ENCODE assay signal across 2 fruit fly cellular contexts in genomic region chr3L:8044867-8045362, dm6.
TF ChIP-seq lines count a peak whose summit lies in the region.

No protein-coding gene starts in this region.

- no peak for TF ChIP-seq CTCF in whole organism, embryonic (GFP tag; optimal IDR thresholded peaks at IDR 0.05; lab: Kevin White, UChicago)

TF ChIP-seq in whole organism, embryonic, 481 proteins besides CTCF, POLR2A, EP300 and RAD21:
- TF ChIP-seq Xrp1 (GFP tag; IDR thresholded peaks at IDR 0.05; lab: Robert Waterston, UW), result no peak
- TF ChIP-seq Ets65A (GFP tag; lab: Kevin White, UChicago), result peak; percentile 54
- 0 out of 3 replicates have a peak, but pooled peaks have one; percentile 20 for TF ChIP-seq so (GFP tag; IDR thresholded peaks at IDR 0.05; lab: Robert Waterston, UW)

TF ChIP-seq in whole organism, prepupa, 60 proteins besides CTCF, POLR2A, EP300 and RAD21:
- TF ChIP-seq CG15336 (GFP tag; IDR thresholded peaks at IDR 0.05; lab: Robert Waterston, UW) (peak; percentile 32; the same call in 1 of the 2 replicates), CG11902 (GFP tag; optimal IDR thresholded peaks at IDR 0.05; lab: Kevin White, UChicago) (no peak), Eip78C (GFP tag; lab: Kevin White, UChicago) (peak; percentile 31), CG6276 (GFP tag; optimal IDR thresholded peaks at IDR 0.05; lab: Kevin White, UChicago) (peak; percentile 60), dsx (GFP tag; optimal IDR thresholded peaks at IDR 0.05; lab: Kevin White, UChicago; ENCODE audit: poor library complexity, severe bottlenecking) (peak; percentile 90), CG8119 (GFP tag; IDR thresholded peaks at IDR 0.05; lab: Robert Waterston, UW) (peak; percentile 68; the same call in 2 of the 3 replicates), Met (GFP tag; optimal IDR thresholded peaks at IDR 0.05; lab: Kevin White, UChicago) (no peak)
